Fruit fly (Drosophila melanogaster) ovary, adult (tissue): ENCODE measurements around the gene CG10834.

ENCODE experiments used
- CG17801 ChIP-seq: fragments of 200-800 bp; optimal IDR thresholded peaks from 2 replicates; lab custom pipeline; 2019; ENCODE audit warnings: missing biosample characterization, mild to moderate bottlenecking, missing genetic modification characterization, moderate library complexity; ENCODE audit not compliant: partially characterized antibody

Gene CG10834

dm6 chr2L:22107204-22107603, at the start of gene CG10834:
Gene CG10834, minus strand, starts transcription at chr2L:22107304.
- TF ChIP-seq CG17801 (GFP tag; lab: Kevin White, UChicago): no peak

- TF ChIP-seq CG17801 (GFP tag; lab: Kevin White, UChicago): no peak
Observed at dm6 chr2L:22153246-22153645, 46.1 kb upstream of the CG10834 start.

DNA sequence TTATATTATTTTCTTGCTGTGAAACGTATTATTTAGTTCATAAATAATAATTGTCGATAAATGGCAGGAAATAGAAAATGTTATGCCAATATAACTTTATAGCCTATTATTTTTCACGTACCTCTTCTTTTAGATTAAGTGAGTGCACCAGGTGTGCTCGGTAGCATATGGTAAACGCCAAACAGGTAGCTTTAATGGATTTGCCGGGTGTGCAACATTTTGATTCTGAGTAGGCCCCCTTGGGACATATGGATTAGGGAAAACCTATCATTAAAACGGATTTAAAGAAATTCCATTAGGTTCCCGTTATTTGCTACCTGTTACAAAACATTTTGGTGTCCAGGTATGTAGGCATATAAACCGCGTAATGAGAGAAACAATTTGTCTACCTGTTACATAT, 44.2 kb upstream of the CG10834 start, which contains the start of gene dunk:
TSS of gene dunk (plus strand) at position 301 of the 400 bp plus-strand sequence.
- TF ChIP-seq CG17801 (GFP tag; lab: Kevin White, UChicago): no peak

dm6 chr2L:22148713-22149112, 41.6 kb upstream of the CG10834 start:
- peak; percentile 68 for TF ChIP-seq CG17801 (GFP tag; lab: Kevin White, UChicago)

- TF ChIP-seq CG17801 (GFP tag; lab: Kevin White, UChicago): no peak
Observed at dm6 chr2L:22146247-22146646, 39.1 kb upstream of the CG10834 start.

dm6 chr2L:22145269-22145917, 38.3 kb upstream of the CG10834 start:
- no peak for TF ChIP-seq CG17801 (GFP tag; lab: Kevin White, UChicago)

DNA sequence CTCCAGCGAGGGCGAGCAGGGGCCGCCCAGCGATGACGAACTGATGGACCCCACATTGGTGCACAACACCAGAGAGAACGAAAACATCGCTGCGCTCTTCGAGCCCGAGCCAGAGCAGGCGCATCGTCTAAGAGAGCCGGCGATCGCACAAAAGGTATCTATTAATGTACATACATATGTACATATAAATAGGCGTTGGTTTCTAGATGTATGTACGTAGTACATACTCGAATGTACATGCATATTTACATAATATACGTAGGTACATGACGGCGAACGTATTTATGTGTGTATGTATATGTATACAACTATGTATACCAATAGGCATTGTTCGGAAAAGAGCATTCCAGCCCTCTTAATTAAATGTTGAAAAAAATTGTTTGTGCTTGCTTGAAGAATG, 37.0 kb upstream of the CG10834 start:
- no peak for TF ChIP-seq CG17801 (GFP tag; lab: Kevin White, UChicago)

DNA sequence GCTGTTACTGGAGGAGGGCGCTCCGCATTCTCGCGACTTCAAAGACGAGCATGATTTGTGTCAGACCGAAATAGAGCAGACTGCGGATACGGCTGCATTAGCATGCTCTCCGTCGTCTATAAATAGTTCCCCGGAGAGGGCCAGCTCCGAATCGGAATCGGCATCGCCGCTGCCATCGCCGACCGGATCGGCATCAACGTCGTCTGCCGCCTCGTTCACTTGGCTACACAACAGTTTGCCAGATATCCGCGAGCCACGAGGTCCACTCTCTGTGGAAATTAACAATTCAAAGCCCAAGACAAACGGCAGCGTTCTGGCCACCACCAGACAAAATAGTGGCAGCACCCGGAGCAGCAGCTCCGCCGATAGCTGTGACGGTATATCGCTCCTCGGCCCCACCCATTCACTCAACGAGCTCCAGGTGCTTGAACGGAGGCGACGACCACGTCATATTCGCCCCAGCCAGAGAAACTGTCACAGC, 35.6 kb upstream of the CG10834 start:
- TF ChIP-seq CG17801 (GFP tag; lab: Kevin White, UChicago): no peak

DNA sequence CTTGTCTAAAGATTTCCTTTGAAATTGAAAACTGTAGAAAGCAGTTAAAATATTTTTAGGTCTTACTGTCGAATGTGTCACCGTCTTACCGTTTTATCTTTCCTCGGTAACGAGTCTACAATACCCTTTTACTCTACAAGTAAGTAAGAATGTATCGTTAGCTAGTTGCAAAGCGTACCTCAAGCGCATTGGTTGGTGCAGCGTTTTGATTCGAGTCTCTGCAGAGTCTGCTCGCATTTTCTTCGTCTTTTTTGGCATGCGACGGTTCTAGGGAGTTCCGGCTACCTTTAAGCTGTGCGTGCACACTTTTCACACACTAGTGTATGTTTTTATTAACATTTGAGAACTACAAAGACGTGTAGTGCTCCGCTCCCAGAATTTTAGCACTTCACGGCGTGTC, 32.9 kb upstream of the CG10834 start:
- no peak for TF ChIP-seq CG17801 (GFP tag; lab: Kevin White, UChicago)

DNA sequence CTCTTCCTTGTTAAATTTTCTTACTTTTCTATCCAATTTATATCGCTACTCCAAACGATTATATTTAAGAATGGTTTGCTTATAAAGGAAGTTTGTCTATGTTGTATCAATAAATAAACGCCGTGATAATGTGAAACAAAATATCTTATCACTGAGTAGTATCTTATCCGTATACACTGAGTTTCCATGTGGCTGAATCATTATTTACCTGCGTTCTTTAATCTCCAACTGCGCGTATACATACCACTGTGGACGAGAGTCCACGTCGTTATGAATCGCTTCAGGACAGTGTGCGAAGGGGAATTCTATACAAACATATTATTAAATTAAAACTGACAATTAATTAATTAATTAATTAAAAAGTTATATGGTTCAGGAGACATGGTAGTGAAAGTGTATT, 32.2 kb upstream of the CG10834 start:
- TF ChIP-seq CG17801 (GFP tag; lab: Kevin White, UChicago): no peak

dm6 chr2L:22134091-22134730, 27.1 kb upstream of the CG10834 start:
- TF ChIP-seq CG17801 (GFP tag; lab: Kevin White, UChicago): no peak

DNA sequence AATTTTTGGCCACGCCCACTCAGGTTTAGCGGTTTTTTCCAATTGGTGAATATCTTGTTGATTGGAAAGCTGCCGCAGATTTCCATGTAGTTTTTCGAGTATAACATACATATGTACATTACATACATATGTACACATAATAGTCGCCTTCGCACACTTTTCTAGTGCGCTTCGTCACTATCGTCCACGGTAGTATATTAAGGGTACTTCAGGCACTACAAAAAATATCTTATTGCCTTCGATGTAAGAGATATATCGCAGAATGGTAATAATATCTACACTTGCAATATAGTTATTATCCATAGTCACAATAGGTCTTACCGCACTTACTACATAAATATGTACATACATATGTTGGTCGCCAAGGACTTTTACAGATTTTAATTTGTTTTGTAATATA, 25.9 kb upstream of the CG10834 start:
- TF ChIP-seq CG17801 (GFP tag; lab: Kevin White, UChicago): no peak

DNA sequence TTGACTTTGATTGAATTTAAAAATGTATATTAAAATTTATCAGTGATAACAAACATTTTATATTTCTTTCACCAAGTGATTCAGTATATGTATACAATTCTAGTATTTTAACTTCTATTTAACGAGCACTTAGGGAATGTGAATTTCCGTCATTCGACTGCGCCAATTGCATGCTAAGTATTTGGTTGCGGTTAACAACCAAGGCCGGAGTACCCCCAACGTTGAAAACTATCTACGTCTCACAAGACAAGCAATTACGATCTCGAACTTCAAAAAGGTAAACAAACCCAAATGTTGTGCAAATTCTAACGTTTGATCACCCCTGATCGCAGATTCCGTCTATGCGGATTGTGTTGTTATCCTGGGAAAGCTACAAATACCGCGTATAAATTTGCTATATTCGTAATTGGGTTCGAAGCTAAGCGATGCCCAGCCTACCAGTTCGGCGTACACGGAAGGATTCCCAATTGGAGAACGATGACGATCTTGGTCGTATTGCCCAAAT, 24.1 kb upstream of the CG10834 start, which contains the start of gene CG42748:
TSS of gene CG42748 (plus strand) at position 51 of the 505 bp plus-strand sequence.
- no peak for TF ChIP-seq CG17801 (GFP tag; lab: Kevin White, UChicago)

dm6 chr2L:22129581-22130300, 22.6 kb upstream of the CG10834 start, which contains the start of gene CycK:
Gene CycK, minus strand, starts transcription at chr2L:22130142.
- TF ChIP-seq CG17801 (GFP tag; lab: Kevin White, UChicago): no peak

dm6 chr2L:22121651-22122165, 14.6 kb upstream of the CG10834 start:
- no peak for TF ChIP-seq CG17801 (GFP tag; lab: Kevin White, UChicago)
